Worm (Caenorhabditis elegans) whole organism, L3 larva: ENCODE data around the gene Y51H7C.9.
"Not testable (repeated sequence)": the region's sequence is repeated elsewhere in the genome, so short reads cannot be mapped to it uniquely, and the experiment has no call there.

Experiments
- R02D3.7 ChIP-seq: fragments of 150-350 bp; optimal IDR thresholded peaks from 2 replicates; lab custom pipeline; 2014; ENCODE audit warnings: missing biosample characterization, missing genetic modification characterization
- ZK546.5 ChIP-seq: sonication (generic microtip); optimal IDR thresholded peaks from 2 replicates; lab custom pipeline; 2017; ENCODE audit warnings: missing biosample characterization, missing genetic modification characterization
- aly-2 ChIP-seq: fragments of 150-350 bp; optimal IDR thresholded peaks from 2 replicates; lab custom pipeline; 2014; ENCODE audit warnings: missing biosample characterization, missing genetic modification characterization
- ama-1 ChIP-seq: fragments of 150-350 bp; optimal IDR thresholded peaks from 2 replicates; lab custom pipeline; 2018
- ceh-16 ChIP-seq: sonication (generic microtip); optimal IDR thresholded peaks from 2 replicates; lab custom pipeline; 2017; ENCODE audit warnings: missing biosample characterization, missing genetic modification characterization
- ceh-28 ChIP-seq: fragments of 150-350 bp; optimal IDR thresholded peaks from 2 replicates; lab custom pipeline; 2014; ENCODE audit warnings: missing biosample characterization, missing genetic modification reagents, missing genetic modification characterization
- ceh-82 ChIP-seq: fragments of 150-350 bp; optimal IDR thresholded peaks from 2 replicates; lab custom pipeline; 2014; ENCODE audit warnings: missing biosample characterization, missing genetic modification characterization
- daf-12 ChIP-seq: fragments of 150-350 bp; optimal IDR thresholded peaks from 2 replicates; lab custom pipeline; 2014; ENCODE audit warnings: missing biosample characterization, missing genetic modification reagents, missing genetic modification characterization
- elt-1 ChIP-seq: fragments of 150-350 bp; optimal IDR thresholded peaks from 2 replicates; lab custom pipeline; 2014; ENCODE audit warnings: missing biosample characterization, missing genetic modification characterization
- elt-3 ChIP-seq, 3 experiments: fragments of 150-350 bp in 1 of 3; sonication (generic microtip) in 2 of 3; optimal IDR thresholded peaks; 2 replicates in 2 of 3; 4 replicates in 1 of 3; lab custom pipeline; 2014 to 2017; ENCODE audit warnings: missing biosample characterization in 3 of 3, missing genetic modification characterization in 3 of 3
- eor-1 ChIP-seq, 2 experiments: fragments of 150-350 bp; optimal IDR thresholded peaks; 2 replicates each; lab custom pipeline; 2014 to 2018; ENCODE audit warnings: missing biosample characterization in 2 of 2, missing genetic modification characterization in 2 of 2
- fkh-10 ChIP-seq: sonication (generic microtip); optimal IDR thresholded peaks from 2 replicates; lab custom pipeline; 2017; ENCODE audit warnings: missing biosample characterization, missing genetic modification reagents, missing genetic modification characterization
- fkh-2 ChIP-seq: fragments of 150-350 bp; optimal IDR thresholded peaks from 2 replicates; lab custom pipeline; 2014; ENCODE audit warnings: missing biosample characterization, missing genetic modification reagents, missing genetic modification characterization
- fos-1 ChIP-seq: fragments of 150-350 bp; optimal IDR thresholded peaks from 2 replicates; lab custom pipeline; 2014; ENCODE audit warnings: missing biosample characterization, missing genetic modification characterization
- hmg-11 ChIP-seq: sonication (generic microtip); optimal IDR thresholded peaks from 2 replicates; lab custom pipeline; 2016; ENCODE audit warnings: missing genetic modification characterization, missing compliant biosample characterization
- lin-15B ChIP-seq: fragments of 150-350 bp; optimal IDR thresholded peaks from 2 replicates; lab custom pipeline; 2014; ENCODE audit warnings: missing biosample characterization, missing genetic modification characterization
- lin-39 ChIP-seq: fragments of 150-350 bp; optimal IDR thresholded peaks from 2 replicates; lab custom pipeline; 2018; ENCODE audit warnings: missing biosample characterization, missing genetic modification reagents, missing genetic modification characterization
- lsy-12 ChIP-seq: sonication (generic microtip); optimal IDR thresholded peaks from 2 replicates; lab custom pipeline; 2016; ENCODE audit warnings: mild to moderate bottlenecking, missing genetic modification characterization, missing compliant biosample characterization
- mml-1 ChIP-seq: fragments of 150-350 bp; sonication (generic microtip); optimal IDR thresholded peaks from 3 replicates; lab custom pipeline; 2014; ENCODE audit warnings: missing biosample characterization, missing genetic modification characterization
- nfya-1 ChIP-seq: sonication (generic microtip); optimal IDR thresholded peaks from 2 replicates; lab custom pipeline; 2017; ENCODE audit warnings: missing genetic modification characterization, mild to moderate bottlenecking, missing compliant biosample characterization, antibody characterized with exemption, moderate library complexity; ENCODE audit not compliant: insufficient read depth
- nhr-11 ChIP-seq: fragments of 150-350 bp; optimal IDR thresholded peaks from 2 replicates; lab custom pipeline; 2014; ENCODE audit warnings: missing biosample characterization, missing genetic modification characterization
- nhr-12 ChIP-seq: fragments of 150-350 bp; optimal IDR thresholded peaks from 2 replicates; lab custom pipeline; 2014; ENCODE audit warnings: missing biosample characterization, missing genetic modification characterization
- nhr-237 ChIP-seq: fragments of 150-350 bp; optimal IDR thresholded peaks from 2 replicates; lab custom pipeline; 2014; ENCODE audit warnings: missing biosample characterization, missing genetic modification characterization
- nhr-25 ChIP-seq: sonication (generic microtip); optimal IDR thresholded peaks from 2 replicates; lab custom pipeline; 2017; ENCODE audit warnings: missing biosample characterization, missing genetic modification characterization
- nhr-76 ChIP-seq: fragments of 150-350 bp; sonication (generic microtip); optimal IDR thresholded peaks from 5 replicates; lab custom pipeline; 2014; ENCODE audit warnings: missing biosample characterization, missing genetic modification characterization
- pha-4 ChIP-seq: fragments of 150-350 bp; optimal IDR thresholded peaks from 2 replicates; lab custom pipeline; 2014; ENCODE audit warnings: missing biosample characterization, missing genetic modification reagents, missing genetic modification characterization
- skn-1 ChIP-seq: fragments of 150-350 bp; optimal IDR thresholded peaks from 2 replicates; lab custom pipeline; 2014; ENCODE audit warnings: missing biosample characterization, missing genetic modification characterization
- snpc-4 ChIP-seq: fragments of 150-350 bp; optimal IDR thresholded peaks from 2 replicates; lab custom pipeline; 2014; ENCODE audit warnings: missing biosample characterization, missing genetic modification characterization
- unc-39 ChIP-seq: sonication (generic microtip); optimal IDR thresholded peaks from 4 replicates; lab custom pipeline; 2017; ENCODE audit warnings: missing biosample characterization, missing genetic modification characterization
- zag-1 ChIP-seq: fragments of 150-350 bp; optimal IDR thresholded peaks from 2 replicates; lab custom pipeline; 2014; ENCODE audit warnings: missing biosample characterization, missing genetic modification characterization
- ztf-11 ChIP-seq: fragments of 150-350 bp; optimal IDR thresholded peaks from 2 replicates; lab custom pipeline; 2014; ENCODE audit warnings: missing biosample characterization, missing genetic modification characterization
- ztf-4 ChIP-seq: fragments of 150-350 bp; optimal IDR thresholded peaks from 2 replicates; lab custom pipeline; 2014; ENCODE audit warnings: missing biosample characterization, missing genetic modification characterization

Y51H7C.9 gene

DNA sequence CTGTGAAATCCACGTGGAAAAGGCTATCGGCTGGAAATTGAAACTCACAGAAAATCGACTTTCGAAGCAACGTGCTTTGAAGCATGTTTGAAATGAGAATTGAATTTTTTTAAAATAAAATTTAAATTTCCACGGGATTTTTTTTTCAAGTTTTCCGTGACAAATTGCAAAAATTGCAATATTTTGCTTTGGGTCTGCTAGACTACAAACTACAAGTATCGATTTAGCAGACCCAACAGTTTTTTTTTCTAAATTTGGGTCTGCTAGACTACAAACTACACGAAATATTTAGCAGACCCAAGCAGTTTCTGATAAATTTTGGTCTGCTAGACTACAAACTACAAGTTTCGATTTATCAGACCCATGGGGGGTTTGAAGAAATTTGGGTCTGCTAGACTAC, at the start of gene Y51H7C.9:
Y51H7C.9 (minus strand) TSS at position 101 of the 400 bp plus-strand sequence.
- TF ChIP-seq mml-1 (tag; lab: Kevin White, UChicago), result no peak
- TF ChIP-seq ceh-28 (tag; lab: Kevin White, UChicago), result no peak
- TF ChIP-seq eor-1 (tag; optimal IDR thresholded peaks at IDR 0.05; lab: Kevin White, UChicago), result no peak
- TF ChIP-seq zag-1 (tag; lab: Kevin White, UChicago), result no peak
- TF ChIP-seq ceh-82 (tag; lab: Kevin White, UChicago), result no peak
- no peak for TF ChIP-seq ztf-11 (tag; lab: Kevin White, UChicago)
- no peak for TF ChIP-seq ceh-16 (tag; lab: Kevin White, UChicago)
- no peak for TF ChIP-seq nhr-25 (tag; lab: Kevin White, UChicago)
- TF ChIP-seq nhr-237 (tag; lab: Kevin White, UChicago), result no peak
- TF ChIP-seq pha-4, result no peak
- no peak for TF ChIP-seq fkh-2 (tag; lab: Kevin White, UChicago)
- no peak for TF ChIP-seq snpc-4 (tag; lab: Kevin White, UChicago)
- no peak for TF ChIP-seq elt-1 (tag; lab: Kevin White, UChicago)
- TF ChIP-seq ama-1 (lab: Kevin White, UChicago), result no peak
- TF ChIP-seq nhr-76, result no peak
- no peak for TF ChIP-seq unc-39 (tag; lab: Kevin White, UChicago)
- no peak for TF ChIP-seq hmg-11
- no peak for TF ChIP-seq lin-15B (tag; lab: Kevin White, UChicago)

- TF ChIP-seq fos-1; nhr-25 (tag; lab: Kevin White, UChicago); pha-4: not testable (repeated sequence)
These were observed 35.5 kb upstream of the Y51H7C.9 start, which contains the start of gene Y51H7C.12 for ce11 chrII:1446696-1447293. Y51H7C.12 (minus strand) TSS chrII:1446746.

- TF ChIP-seq ama-1 (lab: Kevin White, UChicago) (no peak), nfya-1 (tag; lab: Kevin White, UChicago) (no peak), mml-1 (tag; lab: Kevin White, UChicago) (no peak)
These were observed 33.6 kb upstream of the Y51H7C.9 start, which contains the start of gene scl-17 for ce11 chrII:1444911-1445310. scl-17 (plus strand) TSS chrII:1445211.

ce11 chrII:1441479-1441878, 30.2 kb upstream of the Y51H7C.9 start:
- TF ChIP-seq unc-39 (tag; lab: Kevin White, UChicago) (no peak), pha-4 (no peak), lsy-12 (no peak), ZK546.5 (tag; lab: Kevin White, UChicago) (no peak), ztf-4 (no peak), ceh-82 (tag; lab: Kevin White, UChicago) (no peak), ceh-16 (tag; lab: Kevin White, UChicago) (no peak), skn-1 (tag; lab: Kevin White, UChicago) (no peak), zag-1 (tag; lab: Kevin White, UChicago) (no peak), aly-2 (tag; lab: Kevin White, UChicago) (no peak), elt-3 (tag; optimal IDR thresholded peaks at IDR 0.05; lab: Kevin White, UChicago) (no peak), fkh-10 (no peak), nhr-25 (tag; lab: Kevin White, UChicago) (no peak), ztf-11 (tag; lab: Kevin White, UChicago) (no peak), nhr-12 (no peak), ama-1 (lab: Kevin White, UChicago) (no peak), nhr-76 (no peak)

ce11 chrII:1438336-1438589, 27.0 kb upstream of the Y51H7C.9 start, which contains the start of gene Y51H7C.3:
Y51H7C.3 (plus strand) TSS chrII:1438490.
- no peak for TF ChIP-seq skn-1 (tag; lab: Kevin White, UChicago)
- TF ChIP-seq R02D3.7 (tag; lab: Kevin White, UChicago), result no peak
- no peak for TF ChIP-seq fkh-2 (tag; lab: Kevin White, UChicago)
- no peak for TF ChIP-seq nhr-11
- no peak for TF ChIP-seq lin-39
- TF ChIP-seq ceh-82 (tag; lab: Kevin White, UChicago), result no peak
- no peak for TF ChIP-seq fkh-10
- no peak for TF ChIP-seq fos-1
- no peak for TF ChIP-seq daf-12 (tag; lab: Kevin White, UChicago)
- TF ChIP-seq unc-39 (tag; lab: Kevin White, UChicago), result no peak
